Fruit fly (Drosophila melanogaster) Kc167 (cell line): ENCODE results near the gene CG44008.

ENCODE experiments used
- Myc ChIP-seq: fragments of >200 bp; optimal IDR thresholded peaks from 2 replicates; lab custom pipeline; 2017; ENCODE audit warnings: missing external identifiers
- h ChIP-seq: fragments of >200 bp; optimal IDR thresholded peaks from 3 replicates; lab custom pipeline; 2018; ENCODE audit warnings: missing external identifiers
- insv ChIP-seq: fragments of >200 bp; optimal IDR thresholded peaks from 3 replicates; lab custom pipeline; 2018; ENCODE audit warnings: missing external identifiers
- psq ChIP-seq: fragments of >200 bp; optimal IDR thresholded peaks from 2 replicates; lab custom pipeline; 2017; ENCODE audit warnings: missing external identifiers
- ttk ChIP-seq: sonication (Bioruptor generic); optimal IDR thresholded peaks from 2 replicates; lab custom pipeline; 2017; ENCODE audit warnings: missing external identifiers

DNA sequence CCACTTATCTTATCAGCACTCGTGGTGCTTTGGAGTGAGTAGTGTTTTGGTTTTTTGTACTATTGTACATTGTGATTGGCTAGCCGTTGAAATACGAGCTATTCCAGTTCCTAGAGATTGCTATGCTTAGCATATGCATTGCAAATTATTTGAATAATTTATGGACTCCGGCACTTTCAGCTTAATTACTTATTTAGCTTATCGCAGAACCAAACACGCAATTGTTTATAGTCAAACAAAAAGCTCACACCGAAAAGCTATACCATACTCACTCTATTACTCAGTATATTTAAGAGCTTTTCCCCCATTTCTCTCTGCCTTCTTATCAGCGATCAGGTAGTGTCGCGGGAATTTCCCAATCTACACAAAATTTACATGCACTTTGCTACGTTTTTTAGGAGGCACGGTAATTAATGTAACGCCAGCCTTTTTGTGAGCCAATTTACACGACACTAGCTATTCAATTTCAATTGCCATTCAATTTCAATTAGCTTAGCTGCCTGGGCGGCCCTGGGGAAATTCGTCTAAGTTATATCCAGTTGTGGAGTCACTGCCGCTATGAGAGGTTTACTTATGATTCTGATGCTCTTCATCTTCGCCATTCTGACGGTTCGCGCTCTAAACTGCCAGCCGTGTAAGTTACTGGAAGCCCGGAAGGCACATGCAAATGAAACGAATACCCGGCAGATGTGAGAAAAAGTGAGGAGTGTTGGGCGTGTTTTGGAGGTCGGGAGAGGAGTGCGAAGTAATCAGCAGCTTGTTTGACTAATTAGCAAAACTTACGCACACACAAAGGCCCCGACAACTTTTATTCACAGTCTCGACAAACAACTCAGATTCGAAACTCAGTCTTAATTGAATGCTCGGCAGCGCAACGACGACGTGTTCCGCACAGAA is at the start of gene CG44008, which contains the start of the genes CG14933, CG46426 and CG42486:
- no peak for TF ChIP-seq ttk (lab: Kevin White, UChicago)
- no peak for TF ChIP-seq insv (lab: Kevin White, UChicago)
- TF ChIP-seq psq (lab: Kevin White, UChicago), result no peak
- TF ChIP-seq h (lab: Kevin White, UChicago), result no peak
- TF ChIP-seq Myc (lab: Kevin White, UChicago), result no peak
